Fruit fly (Drosophila melanogaster) whole organism, embryonic: ENCODE data around the gene CG34291.
A peak's percentile ranks its signal among the peaks of the same experiment; 100 is the strongest.

Source experiments
- Ada2b ChIP-seq: fragments of 200-800 bp; sonication (Bioruptor generic); IDR thresholded peaks from 2 replicates; pipeline ENCODE4 v1.3.6; 2022; ENCODE audit warnings: missing biosample characterization, missing genetic modification characterization
- Asciz ChIP-seq: fragments of 200-800 bp; sonication (Bioruptor generic); optimal IDR thresholded peaks from 2 replicates; lab custom pipeline; 2017; ENCODE audit warnings: missing biosample characterization, mild to moderate bottlenecking, missing genetic modification characterization, missing genetic modification reagents
- Atf6 ChIP-seq: fragments of 200-800 bp; sonication (Bioruptor generic); IDR thresholded peaks from 2 replicates; pipeline ENCODE4 v1.3.6; 2022; ENCODE audit warnings: missing biosample characterization, missing genetic modification characterization
- BEAF-32 ChIP-seq: fragments of 200-800 bp; sonication (Bioruptor generic); optimal IDR thresholded peaks from 3 replicates; lab custom pipeline; 2017; ENCODE audit warnings: missing biosample characterization, missing genetic modification characterization, mild to moderate bottlenecking, moderate library complexity, missing genetic modification reagents
- C15 ChIP-seq: fragments of 200-800 bp; sonication (Bioruptor generic); IDR thresholded peaks from 3 replicates; pipeline ENCODE4 v1.3.6; 2022; ENCODE audit warnings: missing biosample characterization, missing genetic modification characterization
- CG10209 ChIP-seq: fragments of 200-800 bp; sonication (Bioruptor generic); optimal IDR thresholded peaks from 3 replicates; lab custom pipeline; 2017; ENCODE audit warnings: missing biosample characterization, mild to moderate bottlenecking, missing genetic modification characterization, missing genetic modification reagents
- CG10959 ChIP-seq: fragments of 200-800 bp; sonication (Bioruptor generic); IDR thresholded peaks from 2 replicates; pipeline ENCODE4 v1.3.6; 2022; ENCODE audit warnings: missing biosample characterization, missing genetic modification characterization
- CG11504 ChIP-seq: fragments of 200-800 bp; sonication (Bioruptor generic); optimal IDR thresholded peaks from 3 replicates; lab custom pipeline; 2019; ENCODE audit warnings: missing biosample characterization, mild to moderate bottlenecking, missing genetic modification characterization, moderate library complexity
- CG12391 ChIP-seq: fragments of 200-800 bp; sonication (Bioruptor generic); optimal IDR thresholded peaks from 3 replicates; lab custom pipeline; 2018; ENCODE audit warnings: missing biosample characterization, mild to moderate bottlenecking, missing genetic modification characterization, moderate library complexity
- CG13296 ChIP-seq: fragments of 200-800 bp; sonication (Bioruptor generic); optimal IDR thresholded peaks from 3 replicates; lab custom pipeline; 2018; ENCODE audit warnings: missing biosample characterization, mild to moderate bottlenecking, missing genetic modification characterization
- CG17385 ChIP-seq: fragments of 200-800 bp; sonication (Bioruptor generic); optimal IDR thresholded peaks from 3 replicates; lab custom pipeline; 2018; ENCODE audit warnings: missing biosample characterization, mild to moderate bottlenecking, missing genetic modification characterization
- CG17912 ChIP-seq: fragments of 200-800 bp; sonication (Bioruptor generic); optimal IDR thresholded peaks from 2 replicates; lab custom pipeline; 2018; ENCODE audit warnings: missing biosample characterization, mild to moderate bottlenecking, missing genetic modification characterization
- CG18262 ChIP-seq: fragments of 200-800 bp; optimal IDR thresholded peaks from 3 replicates; lab custom pipeline; 2019; ENCODE audit warnings: missing biosample characterization, mild to moderate bottlenecking, missing genetic modification characterization, moderate library complexity
- CG18599 ChIP-seq: fragments of 200-800 bp; sonication (Bioruptor generic); optimal IDR thresholded peaks from 3 replicates; lab custom pipeline; 2017; ENCODE audit warnings: missing biosample characterization, missing genetic modification characterization, mild to moderate bottlenecking, moderate library complexity, missing genetic modification reagents
- CG30020 ChIP-seq: fragments of 200-800 bp; optimal IDR thresholded peaks from 2 replicates; lab custom pipeline; 2019; ENCODE audit warnings: missing biosample characterization, mild to moderate bottlenecking, missing genetic modification characterization, moderate library complexity
- CG3065 ChIP-seq: fragments of 200-800 bp; sonication (Bioruptor generic); optimal IDR thresholded peaks from 2 replicates; lab custom pipeline; 2016; ENCODE audit warnings: missing biosample characterization, missing genetic modification characterization
- CG6272 ChIP-seq: fragments of 200-800 bp; sonication (Bioruptor generic); IDR thresholded peaks from 2 replicates; pipeline ENCODE4 v1.3.6; 2022; ENCODE audit warnings: missing biosample characterization, missing genetic modification characterization
- CG6689 ChIP-seq: fragments of 200-800 bp; sonication (Bioruptor generic); IDR thresholded peaks from 2 replicates; pipeline ENCODE4 v1.3.6; 2022; ENCODE audit warnings: missing biosample characterization, missing genetic modification characterization
- CG8281 ChIP-seq: fragments of 200-800 bp; sonication (Bioruptor generic); optimal IDR thresholded peaks from 2 replicates; lab custom pipeline; 2018; ENCODE audit warnings: missing biosample characterization, mild to moderate bottlenecking, missing genetic modification characterization, moderate library complexity
- CG8388 ChIP-seq: fragments of 200-800 bp; sonication (Bioruptor generic); optimal IDR thresholded peaks from 2 replicates; lab custom pipeline; 2019; ENCODE audit warnings: missing biosample characterization, mild to moderate bottlenecking, missing genetic modification characterization, moderate library complexity
- CG9727 ChIP-seq: fragments of 200-800 bp; sonication (Bioruptor generic); optimal IDR thresholded peaks from 3 replicates; lab custom pipeline; 2017; ENCODE audit warnings: missing biosample characterization, mild to moderate bottlenecking, missing genetic modification characterization
- CG9797 ChIP-seq: fragments of 200-800 bp; sonication (Bioruptor generic); optimal IDR thresholded peaks from 3 replicates; lab custom pipeline; 2018; ENCODE audit warnings: missing biosample characterization, mild to moderate bottlenecking, missing genetic modification characterization
- Chrac-16 ChIP-seq: fragments of 200-800 bp; sonication (Bioruptor generic); optimal IDR thresholded peaks from 3 replicates; lab custom pipeline; 2016; ENCODE audit warnings: missing biosample characterization, missing genetic modification characterization
- Hmr ChIP-seq: fragments of 200-800 bp; sonication (Bioruptor generic); optimal IDR thresholded peaks from 3 replicates; lab custom pipeline; 2017; ENCODE audit warnings: mild to moderate bottlenecking, missing biosample characterization, missing genetic modification reagents, missing genetic modification characterization
- Hr3 ChIP-seq: fragments of 200-800 bp; sonication (Bioruptor generic); optimal IDR thresholded peaks from 3 replicates; lab custom pipeline; 2016; ENCODE audit warnings: missing biosample characterization, missing genetic modification characterization
- Hr51 ChIP-seq, 2 experiments: fragments of 200-800 bp; sonication (Bioruptor generic); optimal IDR thresholded peaks; 2 replicates in 1 of 2; 3 replicates in 1 of 2; lab custom pipeline; 2016 to 2018; ENCODE audit warnings: missing biosample characterization in 2 of 2, missing genetic modification characterization in 2 of 2, mild to moderate bottlenecking in 1 of 2, moderate library complexity in 1 of 2
- Hr78 ChIP-seq, 2 experiments: fragments of 200-800 bp in 1 of 2; fragments of >200 bp in 1 of 2; sonication (Bioruptor generic) in 1 of 2; optimal IDR thresholded peaks; 2 replicates each; lab custom pipeline; 2017 to 2019; ENCODE audit warnings: missing biosample characterization in 2 of 2, missing genetic modification characterization in 2 of 2, mild to moderate bottlenecking in 1 of 2, moderate library complexity in 1 of 2
- Hsf ChIP-seq: fragments of 200-800 bp; sonication (Bioruptor generic); optimal IDR thresholded peaks from 3 replicates; lab custom pipeline; 2016; ENCODE audit warnings: missing biosample characterization, missing genetic modification characterization
- Meics ChIP-seq: fragments of 200-800 bp; sonication (Bioruptor generic); optimal IDR thresholded peaks from 2 replicates; lab custom pipeline; 2017; ENCODE audit warnings: missing biosample characterization, mild to moderate bottlenecking, missing genetic modification characterization
- Pdp1 ChIP-seq, 2 experiments: fragments of 200-800 bp; sonication (Bioruptor generic); optimal IDR thresholded peaks; 3 replicates each; lab custom pipeline; 2016; ENCODE audit warnings: missing biosample characterization in 2 of 2, missing genetic modification characterization in 2 of 2, mild to moderate bottlenecking in 1 of 2, moderate library complexity in 1 of 2
- Poxn ChIP-seq: fragments of 200-800 bp; sonication (Bioruptor generic); IDR thresholded peaks from 2 replicates; pipeline ENCODE4 v1.3.6; 2022; ENCODE audit warnings: missing biosample characterization, missing genetic modification characterization
- Sox100B ChIP-seq: fragments of 200-800 bp; sonication (Bioruptor generic); optimal IDR thresholded peaks from 3 replicates; lab custom pipeline; 2018; ENCODE audit warnings: missing biosample characterization, mild to moderate bottlenecking, missing genetic modification characterization
- Sox102F ChIP-seq: fragments of 200-800 bp; sonication (Bioruptor generic); optimal IDR thresholded peaks from 2 replicates; lab custom pipeline; 2018; ENCODE audit warnings: missing biosample characterization, mild to moderate bottlenecking, missing genetic modification characterization, moderate library complexity
- Trl ChIP-seq, 3 experiments: fragments of >200 bp in 2 of 3; fragments of 200-800 bp in 1 of 3; sonication (Bioruptor generic) in 1 of 3; optimal IDR thresholded peaks; 2 replicates in 1 of 3; 3 replicates in 2 of 3; lab custom pipeline; 2016 to 2017; ENCODE audit warnings: missing biosample characterization in 1 of 3, missing genetic modification characterization in 1 of 3
- chn ChIP-seq: fragments of 200-800 bp; sonication (Bioruptor generic); optimal IDR thresholded peaks from 2 replicates; lab custom pipeline; 2016; ENCODE audit warnings: missing biosample characterization, missing genetic modification characterization
- cwo ChIP-seq: fragments of 200-800 bp; sonication (Bioruptor generic); optimal IDR thresholded peaks from 3 replicates; lab custom pipeline; 2017; ENCODE audit warnings: missing biosample characterization, missing genetic modification characterization, mild to moderate bottlenecking, moderate library complexity, missing genetic modification reagents
- dati ChIP-seq: fragments of 200-800 bp; sonication (Bioruptor generic); IDR thresholded peaks from 2 replicates; pipeline ENCODE4 v1.3.6; 2022; ENCODE audit warnings: missing biosample characterization, missing genetic modification characterization
- ems ChIP-seq: fragments of 200-800 bp; sonication (Bioruptor generic); optimal IDR thresholded peaks from 3 replicates; lab custom pipeline; 2016; ENCODE audit warnings: missing biosample characterization, missing genetic modification characterization
- fd64A ChIP-seq: fragments of 200-800 bp; sonication (Bioruptor generic); optimal IDR thresholded peaks from 3 replicates; lab custom pipeline; 2018; ENCODE audit warnings: missing biosample characterization, mild to moderate bottlenecking, missing genetic modification characterization
- fd96Cb ChIP-seq: fragments of 200-800 bp; sonication (Bioruptor generic); optimal IDR thresholded peaks from 2 replicates; lab custom pipeline; 2018; ENCODE audit warnings: missing biosample characterization, mild to moderate bottlenecking, missing genetic modification characterization, moderate library complexity
- ftz-f1 ChIP-seq: fragments of 200-800 bp; sonication (Bioruptor generic); optimal IDR thresholded peaks from 2 replicates; lab custom pipeline; 2016; ENCODE audit warnings: missing biosample characterization, missing genetic modification characterization
- ind ChIP-seq: fragments of 200-800 bp; sonication (Bioruptor generic); optimal IDR thresholded peaks from 3 replicates; lab custom pipeline; 2016; ENCODE audit warnings: missing biosample characterization, missing genetic modification characterization
- insv ChIP-seq, 2 experiments: fragments of 200-800 bp; sonication (Bioruptor generic); optimal IDR thresholded peaks; 3 replicates each; lab custom pipeline; 2016 to 2018; ENCODE audit warnings: missing biosample characterization in 2 of 2, missing genetic modification characterization in 2 of 2
- nmo ChIP-seq: fragments of 200-800 bp; sonication (Bioruptor generic); optimal IDR thresholded peaks from 2 replicates; lab custom pipeline; 2018; ENCODE audit warnings: missing biosample characterization, mild to moderate bottlenecking, missing genetic modification characterization, moderate library complexity
- sens ChIP-seq: fragments of 200-800 bp; sonication (Bioruptor generic); peaks from one replicate; lab custom pipeline; 2016; ENCODE audit warnings: missing biosample characterization, missing genetic modification characterization
- trem ChIP-seq: fragments of 200-800 bp; optimal IDR thresholded peaks from 3 replicates; lab custom pipeline; 2019; ENCODE audit warnings: missing biosample characterization, mild to moderate bottlenecking, missing genetic modification characterization, moderate library complexity
- unpg ChIP-seq: fragments of 200-800 bp; sonication (Bioruptor generic); optimal IDR thresholded peaks from 3 replicates; lab custom pipeline; 2018; ENCODE audit warnings: missing biosample characterization, mild to moderate bottlenecking, missing genetic modification characterization, moderate library complexity

Gene CG34291

dm6 chr3R:26463146-26463545 lies 37.6 kb upstream of the CG34291 start (continued):
- TF ChIP-seq CG30020 (tag; lab: Kevin White, UChicago) (no peak), Hmr (GFP tag; lab: Kevin White, UChicago) (no peak), Chrac-16 (GFP tag; lab: Kevin White, UChicago) (no peak), CG6689 (GFP tag; lab: Robert Waterston, UW) (no peak), trem (tag; lab: Kevin White, UChicago) (no peak), Ada2b (GFP tag; lab: Robert Waterston, UW) (no peak), CG6272 (no peak), CG10959 (no peak), CG3065 (GFP tag; lab: Kevin White, UChicago) (no peak), CG8281 (tag; lab: Kevin White, UChicago) (no peak), ftz-f1 (GFP tag; lab: Kevin White, UChicago) (peak; percentile 57), CG18262 (tag; lab: Kevin White, UChicago) (no peak), CG17912 (no peak), Sox102F (GFP tag; lab: Kevin White, UChicago) (no peak), sens (GFP tag; lab: Kevin White, UChicago) (peak; percentile 10), fd64A (GFP tag; lab: Kevin White, UChicago) (no peak), ind (GFP tag; lab: Kevin White, UChicago) (no peak), CG13296 (GFP tag; lab: Kevin White, UChicago) (no peak), nmo (no peak), Hr78 (GFP tag; optimal IDR thresholded peaks at IDR 0.05; lab: Kevin White, UChicago) (peak in 1 of 2 experiments; percentile 27), Trl (optimal IDR thresholded peaks at IDR 0.05; lab: Kevin White, UChicago) (no peak), Trl (GFP tag; optimal IDR thresholded peaks at IDR 0.05; lab: Kevin White, UChicago) (no peak), CG10209 (GFP tag; lab: Kevin White, UChicago) (no peak), CG9797 (GFP tag; lab: Kevin White, UChicago) (no peak), dati (GFP tag; lab: Robert Waterston, UW) (no peak), CG12391 (no peak), Hsf (no peak), CG8388 (GFP tag; lab: Kevin White, UChicago) (no peak), BEAF-32 (GFP tag; lab: Kevin White, UChicago) (no peak)
- TF ChIP-seq, all 482 proteins: peak for 8

dm6 chr3R:26462173-26462959 lies 36.8 kb upstream of the CG34291 start:
- peak; percentile 43 for TF ChIP-seq CG17385 (GFP tag; lab: Kevin White, UChicago)
- peak; percentile 16 for TF ChIP-seq ems (GFP tag; lab: Kevin White, UChicago)
- TF ChIP-seq CG11504 (tag; lab: Kevin White, UChicago): peak; percentile 67
- TF ChIP-seq C15: no peak
- no peak for TF ChIP-seq chn (GFP tag; lab: Kevin White, UChicago)
- peak; percentile 10 for TF ChIP-seq sens (GFP tag; lab: Kevin White, UChicago)
- no peak for TF ChIP-seq Poxn (GFP tag; lab: Robert Waterston, UW)
- TF ChIP-seq Sox100B (GFP tag; lab: Kevin White, UChicago): peak; percentile 40
- peak; percentile 32 for TF ChIP-seq fd96Cb (tag; lab: Kevin White, UChicago)
- peak in 1 of 2 experiments; percentile 34 for TF ChIP-seq Hr51 (GFP tag; optimal IDR thresholded peaks at IDR 0.05; lab: Kevin White, UChicago)
- TF ChIP-seq CG9727 (GFP tag; lab: Kevin White, UChicago): peak; percentile 11
- TF ChIP-seq CG18599 (GFP tag; lab: Kevin White, UChicago): peak; percentile 12
- 0 out of 2 replicates have a peak, but pooled peaks have one; percentile 32 for TF ChIP-seq Atf6 (GFP tag; lab: Robert Waterston, UW)
- TF ChIP-seq Meics (GFP tag; lab: Kevin White, UChicago): peak; percentile 53
- TF ChIP-seq insv (GFP tag; optimal IDR thresholded peaks at IDR 0.05; lab: Kevin White, UChicago): no peak
- TF ChIP-seq Hr3 (GFP tag; lab: Kevin White, UChicago): no peak
- peak; percentile 75 for TF ChIP-seq cwo (GFP tag; lab: Kevin White, UChicago)
- TF ChIP-seq nmo: peak; percentile 25
- TF ChIP-seq Asciz: peak; percentile 26
- TF ChIP-seq unpg: peak; percentile 37
- TF ChIP-seq Pdp1 (GFP tag; optimal IDR thresholded peaks at IDR 0.05; lab: Kevin White, UChicago): peak in 1 of 2 experiments; percentile 29
